Worm (Caenorhabditis elegans) whole organism, young adult: ENCODE data around the gene fbxb-98.

Source experiments
- B0019.2 ChIP-seq: fragments of 200-800 bp; sonication (Bioruptor generic); conservative IDR thresholded peaks from 2 replicates; pipeline ENCODE4 v1.3.6; 2022; ENCODE audit warnings: missing genetic modification reagents, missing genetic modification characterization, missing compliant biosample characterization
- F37B4.10 ChIP-seq: fragments of 200-800 bp; sonication (Bioruptor generic); IDR thresholded peaks from 2 replicates; pipeline ENCODE4 v1.3.6; 2022; ENCODE audit warnings: missing genetic modification characterization, missing compliant biosample characterization
- ama-1 ChIP-seq, 3 experiments: fragments of 150-350 bp in 1 of 3; sonication (generic microtip) in 2 of 3; optimal IDR thresholded peaks; 2 replicates each; lab custom pipeline; 2014 to 2018; ENCODE audit warnings: missing biosample characterization in 2 of 3, missing genetic modification characterization in 2 of 3, missing genetic modification reagents in 2 of 3
- ccch-3 ChIP-seq: fragments of 200-800 bp; sonication (Bioruptor generic); optimal IDR thresholded peaks from 2 replicates; lab custom pipeline; 2018; ENCODE audit warnings: mild to moderate bottlenecking, missing genetic modification characterization, missing compliant biosample characterization
- ets-4 ChIP-seq: fragments of 200-800 bp; sonication (Bioruptor generic); optimal IDR thresholded peaks from 2 replicates; lab custom pipeline; 2018; ENCODE audit warnings: mild to moderate bottlenecking, missing genetic modification characterization, missing compliant biosample characterization
- hlh-26 ChIP-seq: fragments of 200-800 bp; sonication (Bioruptor generic); conservative IDR thresholded peaks from 2 replicates; pipeline ENCODE4 v1.3.6; 2022; ENCODE audit warnings: missing genetic modification reagents, missing genetic modification characterization, missing compliant biosample characterization
- let-607 ChIP-seq, 2 experiments: fragments of 200-800 bp in 1 of 2; sonication (Bioruptor generic) in 1 of 2; sonication (generic microtip) in 1 of 2; optimal IDR thresholded peaks; 2 replicates each; lab custom pipeline; 2016 to 2018; ENCODE audit warnings: mild to moderate bottlenecking in 2 of 2, missing compliant biosample characterization in 2 of 2, missing genetic modification characterization in 2 of 2, moderate library complexity in 2 of 2, missing genotype in 1 of 2
- pha-4 ChIP-seq: fragments of 150-350 bp; sonication (generic microtip); optimal IDR thresholded peaks from 2 replicates; lab custom pipeline; 2014; ENCODE audit warnings: missing biosample characterization, missing genetic modification reagents, missing genetic modification characterization
- rcor-1 ChIP-seq: fragments of 200-800 bp; sonication (Bioruptor generic); IDR thresholded peaks from 2 replicates; pipeline ENCODE4 v1.3.6; 2022; ENCODE audit warnings: missing genetic modification reagents, missing genetic modification characterization, missing compliant biosample characterization
- rec-8 ChIP-seq, 2 experiments: sonication (generic microtip); optimal IDR thresholded peaks; 2 replicates each; lab custom pipeline; 2016; ENCODE audit warnings: mild to moderate bottlenecking in 2 of 2, missing genetic modification characterization in 2 of 2, missing genetic modification reagents in 2 of 2, missing genotype in 2 of 2, missing biosample characterization in 1 of 2, missing compliant biosample characterization in 1 of 2, moderate library complexity in 1 of 2
- sea-2 ChIP-seq: fragments of 200-800 bp; sonication (Bioruptor generic); IDR thresholded peaks from 2 replicates; pipeline ENCODE4 v1.3.6; 2022; ENCODE audit warnings: missing genetic modification characterization, missing compliant biosample characterization
- snpc-3.4 ChIP-seq: sonication (generic microtip); optimal IDR thresholded peaks from 2 replicates; lab custom pipeline; 2017; ENCODE audit warnings: missing genetic modification characterization, mild to moderate bottlenecking, missing compliant biosample characterization, antibody characterized with exemption, moderate library complexity, missing genotype, missing genetic modification reagents
- unc-130 ChIP-seq: sonication (generic microtip); optimal IDR thresholded peaks from 2 replicates; lab custom pipeline; 2016; ENCODE audit warnings: missing genetic modification reagents, missing genetic modification characterization, missing compliant biosample characterization

DNA sequence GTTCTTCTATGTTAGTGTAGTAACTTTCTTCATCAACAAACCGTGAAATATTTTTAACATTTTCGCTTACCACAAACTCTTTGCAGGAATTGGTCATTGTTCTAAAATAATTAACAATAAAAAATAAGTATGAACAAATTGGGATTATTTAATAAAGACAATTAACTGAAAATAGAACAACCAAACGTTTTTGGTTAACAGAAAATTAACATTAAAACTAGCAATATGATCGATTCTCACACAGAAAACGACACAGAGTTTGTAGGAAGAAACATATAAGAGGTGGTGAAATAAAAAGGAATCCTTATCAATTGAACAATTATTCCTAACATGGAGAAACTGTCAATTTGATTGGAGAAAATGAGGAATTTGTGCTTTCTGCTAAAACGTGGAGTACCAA is 16.2 kb downstream of the fbxb-98 start, which contains the start of gene math-16:
- TF ChIP-seq let-607 (tag; optimal IDR thresholded peaks at IDR 0.05; lab: Kevin White, UChicago) (no peak), F37B4.10 (no peak), ets-4 (no peak), sea-2 (GFP tag; lab: Robert Waterston, UW) (no peak), pha-4 (tag; lab: Kevin White, UChicago) (no peak), B0019.2 (GFP tag; lab: Robert Waterston, UW) (no peak), rcor-1 (no peak), unc-130 (GFP tag; lab: Kevin White, UChicago) (no peak), hlh-26 (GFP tag; lab: Robert Waterston, UW) (no peak), ccch-3 (GFP tag; lab: Kevin White, UChicago) (no peak), rec-8 (tag; optimal IDR thresholded peaks at IDR 0.05; lab: Kevin White, UChicago) (no peak), snpc-3.4 (tag; lab: Kevin White, UChicago) (no peak), ama-1 (optimal IDR thresholded peaks at IDR 0.05; lab: Kevin White, UChicago) (no peak), ama-1 (GFP tag; optimal IDR thresholded peaks at IDR 0.05; lab: Kevin White, UChicago) (no peak)
